Worm (Caenorhabditis elegans): ENCODE measurements around the gene C55C3.4.

Gene C55C3.4

ce11 chrIV:5706603-5707002, 28.7 kb upstream of the C55C3.4 start:
- TF ChIP-seq unc-62 (GFP tag; optimal IDR thresholded peaks at IDR 0.05) (no peak), blmp-1 (tag; optimal IDR thresholded peaks at IDR 0.05; ENCODE audit: insufficient read depth) (peak; percentile 63), lin-39 (tag; optimal IDR thresholded peaks at IDR 0.05) (no peak), F13H6.1 (tag; optimal IDR thresholded peaks at IDR 0.05) (no peak), sma-3 (GFP tag; optimal IDR thresholded peaks at IDR 0.05) (no peak), dmd-4 (tag; optimal IDR thresholded peaks at IDR 0.05) (no peak), ama-1 (optimal IDR thresholded peaks at IDR 0.05) (no peak), mab-5 (tag; optimal IDR thresholded peaks at IDR 0.05) (no peak), nhr-25 (tag; optimal IDR thresholded peaks at IDR 0.05) (peak; percentile 56), lsy-2 (tag; optimal IDR thresholded peaks at IDR 0.05) (no peak), nhr-21 (tag; optimal IDR thresholded peaks at IDR 0.05) (peak; percentile 69), lin-13 (GFP tag; optimal IDR thresholded peaks at IDR 0.05) (no peak), ztf-4 (tag; optimal IDR thresholded peaks at IDR 0.05) (no peak)

DNA sequence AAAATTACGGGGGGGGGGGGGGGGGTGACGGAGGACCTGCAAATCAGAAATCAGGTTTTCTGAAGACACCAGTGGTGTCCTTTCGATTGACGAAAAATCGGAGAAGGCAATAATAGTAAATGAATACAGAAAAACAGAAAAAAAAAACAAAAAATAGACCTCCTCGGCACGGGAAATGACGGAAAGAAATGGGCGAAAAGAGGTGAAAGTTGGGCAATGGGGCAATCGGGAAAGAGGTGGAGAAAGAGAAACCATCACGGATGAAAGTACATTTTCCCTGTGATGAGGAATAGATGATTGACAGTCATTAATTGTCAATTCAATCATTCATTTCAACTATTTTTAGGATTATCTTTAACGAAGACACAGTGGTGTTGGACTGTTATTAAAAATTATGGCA, 26.0 kb upstream of the C55C3.4 start:
- peak; percentile 88 for TF ChIP-seq blmp-1 (tag; optimal IDR thresholded peaks at IDR 0.05; ENCODE audit: insufficient read depth)
- TF ChIP-seq lsy-2 (tag; optimal IDR thresholded peaks at IDR 0.05): no peak

DNA sequence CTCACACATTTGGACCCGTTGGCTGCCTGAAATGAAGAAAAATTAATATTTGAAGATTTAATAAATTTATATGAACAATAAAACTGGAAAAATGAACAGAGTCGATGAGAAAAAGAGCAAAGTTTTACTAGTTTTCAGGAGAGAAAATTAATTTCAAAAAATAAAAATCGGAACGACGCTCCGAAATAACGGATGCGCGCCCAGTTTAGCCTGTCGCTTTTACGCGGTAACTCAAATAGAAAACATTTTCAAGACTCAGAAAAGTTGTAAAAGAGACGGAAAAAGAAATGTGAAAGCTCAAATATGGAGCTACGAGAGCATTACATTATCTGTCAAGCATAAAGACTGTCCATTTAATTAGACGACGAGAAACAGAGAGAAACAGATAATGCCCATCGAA, 25.5 kb upstream of the C55C3.4 start, which contains the start of the genes C55C3.73 and perm-5:
Gene C55C3.73, minus strand, starts transcription at position 9 of the 400 bp plus-strand sequence.
Gene perm-5, minus strand, starts transcription at position 26 of the 400 bp plus-strand sequence.
- TF ChIP-seq Y55F3AM.14 (GFP tag; optimal IDR thresholded peaks at IDR 0.05): no peak
- no peak for TF ChIP-seq blmp-1 (tag; optimal IDR thresholded peaks at IDR 0.05; ENCODE audit: insufficient read depth)
- no peak for TF ChIP-seq ceh-16 (tag; optimal IDR thresholded peaks at IDR 0.05)
- TF ChIP-seq elt-1 (tag; optimal IDR thresholded peaks at IDR 0.05): no peak
- TF ChIP-seq snpc-4 (tag; optimal IDR thresholded peaks at IDR 0.05): no peak
- TF ChIP-seq crh-2 (tag; optimal IDR thresholded peaks at IDR 0.05): no peak
- no peak for TF ChIP-seq R02D3.7 (tag; optimal IDR thresholded peaks at IDR 0.05)
- TF ChIP-seq nhr-129 (tag; optimal IDR thresholded peaks at IDR 0.05): no peak
- no peak for TF ChIP-seq nhr-21 (tag; optimal IDR thresholded peaks at IDR 0.05)
- TF ChIP-seq ztf-1 (GFP tag; conservative IDR thresholded peaks at IDR 0.05): no peak
- TF ChIP-seq mab-5 (tag; optimal IDR thresholded peaks at IDR 0.05): no peak

DNA sequence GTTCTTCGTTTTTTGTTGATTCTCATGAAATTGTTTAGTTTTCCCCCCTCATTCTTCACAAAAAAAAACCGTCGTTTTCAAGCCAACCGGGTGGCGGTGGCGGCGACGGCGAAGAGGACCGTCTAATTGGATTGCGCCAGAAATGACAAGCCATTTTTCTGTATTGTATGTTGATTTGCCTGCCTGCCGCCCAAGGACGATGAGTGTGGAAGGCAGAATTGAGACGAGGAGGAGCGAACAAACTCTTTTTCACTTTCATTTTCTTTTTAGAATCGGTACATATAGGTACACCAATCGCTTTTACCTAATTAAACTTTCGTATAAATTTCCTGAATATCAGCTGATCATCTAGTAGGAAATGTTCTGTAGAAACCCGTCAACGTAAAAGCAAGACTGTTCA, 23.7 kb upstream of the C55C3.4 start:
- TF ChIP-seq blmp-1 (tag; optimal IDR thresholded peaks at IDR 0.05; ENCODE audit: insufficient read depth) (peak; percentile 56), unc-39 (tag; optimal IDR thresholded peaks at IDR 0.05) (no peak)

- TF ChIP-seq nhr-237 (tag; optimal IDR thresholded peaks at IDR 0.05) (no peak), nhr-25 (tag; optimal IDR thresholded peaks at IDR 0.05) (peak; percentile 47)
Measured at ce11 chrIV:5700372-5700771, 22.4 kb upstream of the C55C3.4 start.

DNA sequence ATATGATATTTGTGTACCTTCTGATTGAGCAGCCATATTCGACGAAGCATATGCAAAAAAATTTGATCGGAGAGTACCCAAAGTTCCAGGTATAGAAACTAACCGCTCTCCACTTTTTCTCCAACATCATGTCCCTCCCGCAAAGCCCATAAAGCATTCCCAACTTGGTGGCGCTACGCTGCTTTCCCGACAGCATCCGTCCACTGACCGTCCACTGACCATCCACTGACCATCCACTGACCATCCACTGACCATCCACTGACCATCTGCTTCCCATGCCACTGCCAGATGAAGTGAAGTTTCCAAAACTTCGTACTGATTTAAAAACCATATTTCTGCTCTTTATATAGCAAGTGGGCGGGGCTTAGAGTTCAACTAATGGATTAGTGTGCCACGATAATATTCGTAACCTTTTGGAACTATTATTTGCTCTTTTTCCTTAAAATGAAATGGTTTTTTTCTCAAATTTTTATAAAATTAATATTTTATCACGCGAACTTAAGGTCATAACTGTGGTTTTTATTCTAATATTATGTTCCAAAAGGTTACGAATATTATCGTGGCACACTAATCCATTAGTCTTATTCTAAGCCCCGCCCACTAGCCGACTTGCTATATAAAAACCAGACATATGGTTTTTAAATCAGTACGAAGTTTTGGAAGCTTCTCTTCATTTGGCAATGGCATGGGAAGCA, 12.6 kb upstream of the C55C3.4 start, which contains the start of gene C55C3.8:
Gene C55C3.8, plus strand, starts transcription at position 645 of the 695 bp plus-strand sequence.
- TF ChIP-seq fos-1 (tag; optimal IDR thresholded peaks at IDR 0.05) (no peak), nhr-25 (tag; optimal IDR thresholded peaks at IDR 0.05) (no peak), nhr-10 (tag; optimal IDR thresholded peaks at IDR 0.05) (no peak), nhr-77 (tag; optimal IDR thresholded peaks at IDR 0.05) (no peak), mab-5 (tag; optimal IDR thresholded peaks at IDR 0.05) (no peak), elt-3 (tag; optimal IDR thresholded peaks at IDR 0.05) (no peak), nhr-6 (tag; optimal IDR thresholded peaks at IDR 0.05) (no peak), Y55F3AM.14 (GFP tag; optimal IDR thresholded peaks at IDR 0.05) (no peak), nhr-129 (tag; optimal IDR thresholded peaks at IDR 0.05) (no peak), ztf-11 (tag; optimal IDR thresholded peaks at IDR 0.05) (no peak), sma-9 (GFP tag; optimal IDR thresholded peaks at IDR 0.05) (no peak), sma-9 (tag; optimal IDR thresholded peaks at IDR 0.05) (no peak), lin-11 (tag; optimal IDR thresholded peaks at IDR 0.05) (no peak)
